Worm (Caenorhabditis elegans): ENCODE measurements around the gene F17C11.13.

F17C11.13 gene

DNA sequence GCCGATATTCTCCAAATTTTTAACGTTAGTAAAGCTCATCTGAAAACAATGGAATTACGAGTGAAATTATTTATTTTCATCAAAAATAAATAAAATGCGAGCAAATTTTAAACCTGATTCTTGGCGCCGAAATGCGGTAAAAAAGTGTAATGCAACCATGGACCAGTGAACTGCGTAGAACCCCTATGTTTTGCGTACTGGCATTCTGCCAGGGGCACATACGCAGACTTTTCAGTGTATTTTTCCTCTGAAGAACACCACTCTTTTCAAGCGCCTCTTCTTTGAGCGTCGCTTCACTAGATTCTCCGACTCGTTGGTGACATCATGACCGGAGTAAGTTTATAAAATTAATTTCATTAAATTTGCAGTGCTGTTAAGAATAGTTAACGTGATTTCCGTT lies 9.8 kb downstream of the F17C11.13 start, which contains the start of the genes ctf-4 and eef-1G (continued):
- TF ChIP-seq cey-2 (tag; optimal IDR thresholded peaks at IDR 0.05; ENCODE audit: borderline replicate concordance, insufficient read depth) (no peak), nhr-11 (tag; optimal IDR thresholded peaks at IDR 0.05) (peak; percentile 98), tag-97 (GFP tag; IDR thresholded peaks at IDR 0.05) (no peak), ctbp-1 (GFP tag; IDR thresholded peaks at IDR 0.05) (peak; percentile 92), jun-1 (tag; optimal IDR thresholded peaks at IDR 0.05) (peak; percentile 84), saeg-2 (GFP tag; IDR thresholded peaks at IDR 0.05) (peak; percentile 87)

ce11 chrV:10966874-10967273 lies 11.2 kb downstream of the F17C11.13 start:
- TF ChIP-seq aha-1 (tag) (peak; percentile 78), saeg-2 (GFP tag; IDR thresholded peaks at IDR 0.05) (no peak), madf-5 (GFP tag; IDR thresholded peaks at IDR 0.05) (0 out of 4 replicates have a peak, but pooled peaks of 1 of the 2 experiments have one; percentile 48), lin-38 (GFP tag; IDR thresholded peaks at IDR 0.05) (peak; percentile 44), nhr-42 (GFP tag; IDR thresholded peaks at IDR 0.05) (no peak), daf-16 (GFP tag; optimal IDR thresholded peaks at IDR 0.05) (no peak), daf-16 (tag; optimal IDR thresholded peaks at IDR 0.05) (no peak), sdz-12 (GFP tag; optimal IDR thresholded peaks at IDR 0.05) (peak; percentile 34), set-16 (GFP tag; IDR thresholded peaks at IDR 0.05) (peak; percentile 54), egl-43 (GFP tag; IDR thresholded peaks at IDR 0.05) (0 out of 2 replicates have a peak, but pooled peaks have one; percentile 44), pha-4 (GFP tag; IDR thresholded peaks at IDR 0.05) (no peak), pha-4 (tag; optimal IDR thresholded peaks at IDR 0.05) (no peak), pqm-1 (tag; optimal IDR thresholded peaks at IDR 0.05) (no peak)

DNA sequence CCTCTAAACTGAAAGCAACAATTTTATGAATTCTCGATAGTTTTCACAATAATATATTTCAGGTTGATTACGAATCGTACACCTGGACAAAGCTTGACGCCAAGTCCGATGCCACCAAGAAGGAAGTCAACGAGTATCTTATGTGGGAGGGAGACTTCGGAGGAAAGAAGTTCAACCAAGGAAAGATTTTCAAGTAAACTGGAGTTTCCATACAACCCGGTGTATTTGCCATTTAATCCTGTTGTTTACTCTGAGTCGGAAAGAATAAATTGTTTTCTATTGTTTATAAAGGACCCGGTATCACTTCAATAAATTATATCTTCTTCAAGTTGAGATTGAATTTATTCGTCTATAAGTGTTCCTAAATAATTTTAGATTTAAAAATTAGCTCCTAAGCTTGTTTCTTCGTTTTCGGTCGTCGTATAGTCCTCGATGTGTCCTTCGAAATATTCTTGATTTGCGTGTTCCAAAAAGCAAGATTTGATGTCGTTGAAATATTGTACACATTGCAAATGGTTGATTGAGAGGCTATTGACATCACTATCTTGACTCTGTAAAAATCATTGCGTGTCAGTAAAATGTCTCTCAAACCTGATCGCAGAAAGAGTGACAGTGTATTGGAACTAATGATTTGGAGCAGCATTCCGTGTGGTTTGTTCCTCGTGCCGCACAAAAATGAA lies 12.0 kb downstream of the F17C11.13 start:
- TF ChIP-seq mdt-29 (GFP tag; IDR thresholded peaks at IDR 0.05) (0 out of 2 replicates have a peak, but pooled peaks have one; percentile 58), aly-2 (tag; optimal IDR thresholded peaks at IDR 0.05) (no peak), ceh-20 (GFP tag; IDR thresholded peaks at IDR 0.05) (0 out of 2 replicates have a peak, but pooled peaks have one; percentile 14), nhr-77 (tag; optimal IDR thresholded peaks at IDR 0.05) (no peak), gei-8 (GFP tag; optimal IDR thresholded peaks at IDR 0.05) (peak; percentile 51), Y5F2A.4 (GFP tag; optimal IDR thresholded peaks at IDR 0.05) (no peak), T20F7.1 (GFP tag; optimal IDR thresholded peaks at IDR 0.05) (peak; percentile 67), spr-3 (GFP tag; optimal IDR thresholded peaks at IDR 0.05) (no peak), dmd-6 (GFP tag; IDR thresholded peaks at IDR 0.05) (peak; percentile 99), pqm-1 (tag; optimal IDR thresholded peaks at IDR 0.05) (no peak), nhr-48 (tag; optimal IDR thresholded peaks at IDR 0.05) (peak; percentile 60), egl-43 (GFP tag; IDR thresholded peaks at IDR 0.05) (no peak), tra-1 (GFP tag; IDR thresholded peaks at IDR 0.05) (peak; percentile 89), aha-1 (tag) (no peak), nhr-102 (tag; optimal IDR thresholded peaks at IDR 0.05) (no peak), zfp-3 (GFP tag; conservative IDR thresholded peaks at IDR 0.05) (peak; percentile 75), duxl-1 (tag; optimal IDR thresholded peaks at IDR 0.05; ENCODE audit: poor library complexity) (no peak), unc-62 (GFP tag; optimal IDR thresholded peaks at IDR 0.05 in 1 of 2) (peak in 1 of 2 experiments; percentile 86), unc-62 (tag; optimal IDR thresholded peaks at IDR 0.05) (no peak), madf-5 (GFP tag; IDR thresholded peaks at IDR 0.05) (0 out of 4 replicates have a peak, but pooled peaks of 1 of the 2 experiments have one; percentile 39), Y75B8A.6 (GFP tag; IDR thresholded peaks at IDR 0.05) (peak; percentile 60; the same call in 1 of the 2 replicates), ceh-82 (tag; optimal IDR thresholded peaks at IDR 0.05) (no peak), saeg-2 (GFP tag; IDR thresholded peaks at IDR 0.05) (0 out of 2 replicates have a peak, but pooled peaks have one; percentile 27), snpc-4 (tag; optimal IDR thresholded peaks at IDR 0.05) (no peak), ZK337.2 (GFP tag; IDR thresholded peaks at IDR 0.05) (no peak), Y48G9A.11 (GFP tag; IDR thresholded peaks at IDR 0.05) (0 out of 2 replicates have a peak, but pooled peaks have one; percentile 42), T26A8.4 (GFP tag; IDR thresholded peaks at IDR 0.05) (peak; percentile 15; the same call in 1 of the 2 replicates), ztf-11 (tag; optimal IDR thresholded peaks at IDR 0.05) (no peak), ama-1 (optimal IDR thresholded peaks at IDR 0.05) (no peak), Y105C5A.15 (GFP tag; IDR thresholded peaks at IDR 0.05) (no peak), nhr-237 (tag; optimal IDR thresholded peaks at IDR 0.05) (no peak), dmd-9 (GFP tag; IDR thresholded peaks at IDR 0.05) (no peak), jun-1 (tag; optimal IDR thresholded peaks at IDR 0.05) (no peak), F49E8.2 (tag; optimal IDR thresholded peaks at IDR 0.05; ENCODE audit: borderline replicate concordance) (peak; percentile 32)

Data from whole organism, L4 larva.